Worm (Caenorhabditis elegans) whole organism, L4/young adult: ENCODE measurements around the gene acdh-9.

Experiments used
- W03F9.2 ChIP-seq: fragments of 150-350 bp; optimal IDR thresholded peaks from 2 replicates; lab custom pipeline; 2014; ENCODE audit warnings: missing biosample characterization, missing genetic modification characterization
- dao-5 ChIP-seq: sonication (generic microtip); optimal IDR thresholded peaks from 2 replicates; lab custom pipeline; 2016; ENCODE audit warnings: missing genotype, missing genetic modification characterization, moderate library complexity, missing compliant biosample characterization
- him-1 ChIP-seq: sonication (generic microtip); optimal IDR thresholded peaks from 2 replicates; lab custom pipeline; 2016; ENCODE audit warnings: missing genotype, missing genetic modification reagents, missing genetic modification characterization, missing compliant biosample characterization

- TF ChIP-seq him-1 (tag; lab: Kevin White, UChicago): no peak
- TF ChIP-seq W03F9.2 (tag; lab: Kevin White, UChicago): no peak
- no peak for TF ChIP-seq dao-5 (tag; lab: Kevin White, UChicago)
Measured at ce11 chrII:812917-813316, 35.5 kb downstream of the acdh-9 start, which contains the start of gene F46F5.5.
